Fruit fly (Drosophila melanogaster) whole organism, embryonic: ENCODE data around the gene CG44037.

Source experiments
- Bteb2 ChIP-seq: fragments of 200-800 bp; sonication (Bioruptor generic); optimal IDR thresholded peaks from 2 replicates; lab custom pipeline; 2016; ENCODE audit warnings: missing biosample characterization, missing genetic modification characterization
- CG10267 ChIP-seq: fragments of 200-800 bp; sonication (Bioruptor generic); optimal IDR thresholded peaks from 2 replicates; lab custom pipeline; 2018; ENCODE audit warnings: missing biosample characterization, mild to moderate bottlenecking, missing genetic modification characterization, moderate library complexity
- CG10431 ChIP-seq: fragments of 200-800 bp; sonication (Bioruptor generic); optimal IDR thresholded peaks from 3 replicates; lab custom pipeline; 2018; ENCODE audit warnings: missing biosample characterization, mild to moderate bottlenecking, missing genetic modification characterization
- CG12769 ChIP-seq: fragments of 200-800 bp; sonication (Bioruptor generic); optimal IDR thresholded peaks from 2 replicates; lab custom pipeline; 2019; ENCODE audit warnings: missing biosample characterization, mild to moderate bottlenecking, missing genetic modification characterization, moderate library complexity
- CG12942 ChIP-seq: fragments of 200-800 bp; sonication (Bioruptor generic); optimal IDR thresholded peaks from 3 replicates; lab custom pipeline; 2016; ENCODE audit warnings: missing biosample characterization, missing genetic modification characterization
- CG13296 ChIP-seq: fragments of 200-800 bp; sonication (Bioruptor generic); optimal IDR thresholded peaks from 3 replicates; lab custom pipeline; 2018; ENCODE audit warnings: missing biosample characterization, mild to moderate bottlenecking, missing genetic modification characterization
- CG13894 ChIP-seq: fragments of 200-800 bp; sonication (Bioruptor generic); optimal IDR thresholded peaks from 3 replicates; lab custom pipeline; 2018; ENCODE audit warnings: missing biosample characterization, mild to moderate bottlenecking, missing genetic modification characterization, moderate library complexity
- CG15479 ChIP-seq: fragments of 200-800 bp; sonication (Bioruptor generic); optimal IDR thresholded peaks from 3 replicates; lab custom pipeline; 2019; ENCODE audit warnings: missing biosample characterization, mild to moderate bottlenecking, missing genetic modification characterization, moderate library complexity
- CG15601 ChIP-seq: fragments of 200-800 bp; sonication (Bioruptor generic); optimal IDR thresholded peaks from 3 replicates; lab custom pipeline; 2019; ENCODE audit warnings: missing biosample characterization, mild to moderate bottlenecking, missing genetic modification characterization, moderate library complexity
- CG1603 ChIP-seq: fragments of 200-800 bp; sonication (Bioruptor generic); optimal IDR thresholded peaks from 2 replicates; lab custom pipeline; 2019; ENCODE audit warnings: missing biosample characterization, mild to moderate bottlenecking, missing genetic modification characterization, moderate library complexity
- CG16813 ChIP-seq: fragments of 200-800 bp; sonication (Bioruptor generic); IDR thresholded peaks from 3 replicates; pipeline ENCODE4 v1.3.6; 2022; ENCODE audit warnings: missing biosample characterization, missing genetic modification characterization; ENCODE audit not compliant: partially characterized antibody
- CG32772 ChIP-seq: fragments of 200-800 bp; sonication (Bioruptor generic); IDR thresholded peaks from 2 replicates; pipeline ENCODE4 v1.3.6; 2022; ENCODE audit warnings: missing biosample characterization, missing genetic modification characterization
- CG43689 ChIP-seq: fragments of 200-800 bp; sonication (Bioruptor generic); IDR thresholded peaks from 2 replicates; pipeline ENCODE4 v1.3.6; 2022; ENCODE audit warnings: missing biosample characterization, missing genetic modification characterization
- CG4617 ChIP-seq: fragments of 200-800 bp; sonication (Bioruptor generic); optimal IDR thresholded peaks from 3 replicates; lab custom pipeline; 2016; ENCODE audit warnings: missing biosample characterization, missing genetic modification characterization, borderline replicate concordance
- CG4707 ChIP-seq: fragments of 200-800 bp; sonication (Bioruptor generic); optimal IDR thresholded peaks from 2 replicates; lab custom pipeline; 2018; ENCODE audit warnings: missing biosample characterization, mild to moderate bottlenecking, missing genetic modification characterization, moderate library complexity
- CG4820 ChIP-seq: fragments of 200-800 bp; sonication (Bioruptor generic); optimal IDR thresholded peaks from 3 replicates; lab custom pipeline; 2016; ENCODE audit warnings: missing biosample characterization, missing genetic modification characterization
- CG6689 ChIP-seq: fragments of 200-800 bp; sonication (Bioruptor generic); IDR thresholded peaks from 2 replicates; pipeline ENCODE4 v1.3.6; 2022; ENCODE audit warnings: missing biosample characterization, missing genetic modification characterization
- CG7271 ChIP-seq: fragments of 200-800 bp; sonication (Bioruptor generic); optimal IDR thresholded peaks from 2 replicates; lab custom pipeline; 2018; ENCODE audit warnings: missing biosample characterization, mild to moderate bottlenecking, missing genetic modification characterization, moderate library complexity
- CG8290 ChIP-seq, 3 experiments: fragments of 200-800 bp; sonication (Bioruptor generic); optimal IDR thresholded peaks; 2 replicates each; lab custom pipeline; 2016 to 2019; ENCODE audit warnings: missing biosample characterization in 3 of 3, missing genetic modification characterization in 3 of 3, mild to moderate bottlenecking in 2 of 3, moderate library complexity in 1 of 3
- CG8359 ChIP-seq: fragments of 200-800 bp; sonication (Bioruptor generic); optimal IDR thresholded peaks from 2 replicates; lab custom pipeline; 2017; ENCODE audit warnings: missing biosample characterization, mild to moderate bottlenecking, missing genetic modification characterization, borderline replicate concordance
- CG9932 ChIP-seq: fragments of 200-800 bp; sonication (Bioruptor generic); IDR thresholded peaks from 2 replicates; pipeline ENCODE4 v1.3.6; 2022; ENCODE audit warnings: missing biosample characterization, missing genetic modification characterization
- D ChIP-seq, 2 experiments: fragments of 200-800 bp in 1 of 2; fragments of >200 bp in 1 of 2; sonication (Bioruptor generic) in 1 of 2; optimal IDR thresholded peaks; 2 replicates in 1 of 2; 3 replicates in 1 of 2; lab custom pipeline; 2017; ENCODE audit warnings: mild to moderate bottlenecking in 1 of 2, missing biosample characterization in 1 of 2, missing genetic modification characterization in 1 of 2, missing genetic modification reagents in 1 of 2
- Dll ChIP-seq: fragments of 200-800 bp; sonication (Bioruptor generic); IDR thresholded peaks from 4 replicates; pipeline ENCODE4 v1.3.6; 2022; ENCODE audit warnings: missing biosample characterization, missing genetic modification characterization; ENCODE audit not compliant: partially characterized antibody
- E2f2 ChIP-seq: fragments of 200-800 bp; sonication (Bioruptor generic); IDR thresholded peaks from 2 replicates; pipeline ENCODE4 v1.3.6; 2022; ENCODE audit warnings: missing biosample characterization, missing genetic modification characterization
- GATAe ChIP-seq: fragments of 200-800 bp; sonication (Bioruptor generic); conservative IDR thresholded peaks from 2 replicates; pipeline ENCODE4 v1.3.6; 2022; ENCODE audit warnings: missing biosample characterization, missing genetic modification characterization
- HLH54F ChIP-seq: fragments of 200-800 bp; sonication (Bioruptor generic); optimal IDR thresholded peaks from 3 replicates; lab custom pipeline; 2016; ENCODE audit warnings: missing biosample characterization, missing genetic modification characterization
- Hsf ChIP-seq: fragments of 200-800 bp; sonication (Bioruptor generic); optimal IDR thresholded peaks from 3 replicates; lab custom pipeline; 2016; ENCODE audit warnings: missing biosample characterization, missing genetic modification characterization
- Lhr ChIP-seq: fragments of 200-800 bp; sonication (Bioruptor generic); optimal IDR thresholded peaks from 3 replicates; lab custom pipeline; 2017; ENCODE audit warnings: mild to moderate bottlenecking, missing biosample characterization, missing genetic modification reagents, missing genetic modification characterization
- MESR4 ChIP-seq: fragments of 200-800 bp; sonication (Bioruptor generic); optimal IDR thresholded peaks from 2 replicates; lab custom pipeline; 2018; ENCODE audit warnings: missing biosample characterization, mild to moderate bottlenecking, missing genetic modification characterization, moderate library complexity
- Med ChIP-seq: fragments of 200-800 bp; sonication (Bioruptor generic); peaks from one replicate; lab custom pipeline; 2016; ENCODE audit warnings: missing biosample characterization, missing genetic modification characterization, mild to moderate bottlenecking, inconsistent platforms, moderate library complexity
- Neu2 ChIP-seq: fragments of 200-800 bp; sonication (Bioruptor generic); optimal IDR thresholded peaks from 3 replicates; lab custom pipeline; 2016; ENCODE audit warnings: missing biosample characterization, missing genetic modification characterization, borderline replicate concordance
- NfI ChIP-seq: fragments of 200-800 bp; sonication (Bioruptor generic); optimal IDR thresholded peaks from 3 replicates; lab custom pipeline; 2018; ENCODE audit warnings: missing biosample characterization, mild to moderate bottlenecking, missing genetic modification characterization, moderate library complexity
- Scr ChIP-seq: fragments of 200-800 bp; sonication (Bioruptor generic); IDR thresholded peaks from 2 replicates; pipeline ENCODE4 v1.3.6; 2022; ENCODE audit warnings: missing biosample characterization, missing genetic modification characterization; ENCODE audit not compliant: partially characterized antibody
- ato ChIP-seq: fragments of 200-800 bp; sonication (Bioruptor generic); IDR thresholded peaks from 2 replicates; pipeline ENCODE4 v1.3.6; 2022; ENCODE audit warnings: missing biosample characterization, missing genetic modification characterization; ENCODE audit not compliant: partially characterized antibody
- ci ChIP-seq: fragments of 200-800 bp; sonication (Bioruptor generic); IDR thresholded peaks from 3 replicates; pipeline ENCODE4 v1.3.6; 2022; ENCODE audit warnings: missing biosample characterization, missing genetic modification characterization
- croc ChIP-seq: fragments of 200-800 bp; sonication (Bioruptor generic); conservative IDR thresholded peaks from 3 replicates; pipeline ENCODE4 v1.3.6; 2022; ENCODE audit warnings: missing biosample characterization, missing genetic modification characterization
- exex ChIP-seq: fragments of 200-800 bp; sonication (Bioruptor generic); optimal IDR thresholded peaks from 4 replicates; lab custom pipeline; 2018; ENCODE audit warnings: missing biosample characterization, mild to moderate bottlenecking, missing genetic modification characterization, moderate library complexity
- her ChIP-seq: fragments of 200-800 bp; sonication (Bioruptor generic); optimal IDR thresholded peaks from 2 replicates; lab custom pipeline; 2016; ENCODE audit warnings: missing biosample characterization, missing genetic modification characterization
- insv ChIP-seq, 2 experiments: fragments of 200-800 bp; sonication (Bioruptor generic); optimal IDR thresholded peaks; 3 replicates each; lab custom pipeline; 2016 to 2018; ENCODE audit warnings: missing biosample characterization in 2 of 2, missing genetic modification characterization in 2 of 2
- maf-S ChIP-seq: fragments of 200-800 bp; sonication (Bioruptor generic); optimal IDR thresholded peaks from 2 replicates; lab custom pipeline; 2016; ENCODE audit warnings: missing biosample characterization, missing genetic modification characterization
- mld ChIP-seq: fragments of 200-800 bp; sonication (Bioruptor generic); IDR thresholded peaks from 3 replicates; pipeline ENCODE4 v1.3.6; 2022; ENCODE audit warnings: missing biosample characterization, missing genetic modification characterization; ENCODE audit not compliant: partially characterized antibody
- nerfin-2 ChIP-seq: fragments of 200-800 bp; sonication (Bioruptor generic); IDR thresholded peaks from 2 replicates; pipeline ENCODE4 v1.3.6; 2022; ENCODE audit warnings: missing biosample characterization, missing genetic modification characterization; ENCODE audit not compliant: partially characterized antibody
- org-1 ChIP-seq: fragments of 200-800 bp; sonication (Bioruptor generic); optimal IDR thresholded peaks from 2 replicates; lab custom pipeline; 2017; ENCODE audit warnings: missing biosample characterization, missing genetic modification characterization
- pb ChIP-seq: fragments of 200-800 bp; sonication (Bioruptor generic); optimal IDR thresholded peaks from 3 replicates; lab custom pipeline; 2016; ENCODE audit warnings: missing biosample characterization, missing genetic modification characterization
- pita ChIP-seq: fragments of 200-800 bp; sonication (Bioruptor generic); optimal IDR thresholded peaks from 2 replicates; lab custom pipeline; 2017; ENCODE audit warnings: missing biosample characterization, mild to moderate bottlenecking, missing genetic modification characterization
- run ChIP-seq: fragments of 200-800 bp; sonication (Bioruptor generic); optimal IDR thresholded peaks from 3 replicates; lab custom pipeline; 2018; ENCODE audit warnings: missing biosample characterization, mild to moderate bottlenecking, missing genetic modification characterization
- sens ChIP-seq: fragments of 200-800 bp; sonication (Bioruptor generic); peaks from one replicate; lab custom pipeline; 2016; ENCODE audit warnings: missing biosample characterization, missing genetic modification characterization
- slou ChIP-seq: fragments of 200-800 bp; sonication (Bioruptor generic); optimal IDR thresholded peaks from 3 replicates; lab custom pipeline; 2016; ENCODE audit warnings: missing biosample characterization, missing genetic modification characterization
- ttk ChIP-seq: fragments of 200-800 bp; sonication (Bioruptor generic); IDR thresholded peaks from 2 replicates; pipeline ENCODE4 v2.1.2; 2022; ENCODE audit warnings: missing biosample characterization, missing genetic modification characterization

Gene CG44037

DNA sequence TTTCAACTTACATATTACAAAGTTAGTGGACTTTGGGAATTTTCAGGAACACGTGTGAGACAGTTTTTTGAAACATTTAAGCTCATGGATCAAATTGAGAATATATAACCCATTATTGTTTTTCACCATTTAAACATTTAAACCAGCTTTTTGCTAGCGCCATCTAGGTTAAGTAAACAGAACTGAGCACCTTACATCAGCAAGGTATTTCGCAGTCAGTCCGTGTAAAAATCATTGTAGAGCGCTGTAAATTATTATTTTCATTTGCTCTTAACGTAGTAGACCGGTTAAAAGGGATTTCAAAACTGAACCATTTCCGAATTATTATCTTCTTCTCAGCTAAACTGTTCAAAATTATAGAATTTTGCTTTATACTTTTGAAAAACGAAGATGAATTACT is 36.4 kb upstream of the CG44037 start, which contains the start of gene Rsbp15 (continued):
- TF ChIP-seq mld (GFP tag; lab: Robert Waterston, UW) (no peak), pita (GFP tag; lab: Kevin White, UChicago) (peak; percentile 31), CG32772 (GFP tag; lab: Robert Waterston, UW) (no peak), ato (GFP tag; lab: Robert Waterston, UW) (no peak), CG8290 (GFP tag; optimal IDR thresholded peaks at IDR 0.05; lab: Kevin White, UChicago) (no peak), CG8290 (tag; optimal IDR thresholded peaks at IDR 0.05; lab: Kevin White, UChicago) (no peak), ttk (no peak), run (no peak), slou (GFP tag; lab: Kevin White, UChicago) (no peak), CG10267 (tag; lab: Kevin White, UChicago) (no peak), MESR4 (GFP tag; lab: Kevin White, UChicago) (no peak), E2f2 (GFP tag; lab: Robert Waterston, UW) (peak; percentile 39; the same call in 1 of the 2 replicates), NfI (GFP tag; lab: Kevin White, UChicago) (no peak), CG16813 (peak; percentile 47; the same call in 2 of the 3 replicates), CG6689 (GFP tag; lab: Robert Waterston, UW) (no peak), Scr (no peak), Lhr (GFP tag; lab: Kevin White, UChicago) (no peak), CG8359 (GFP tag; lab: Kevin White, UChicago) (no peak), HLH54F (GFP tag; lab: Kevin White, UChicago) (no peak), org-1 (GFP tag; lab: Kevin White, UChicago) (no peak), CG7271 (tag; lab: Kevin White, UChicago) (no peak), Neu2 (GFP tag; lab: Kevin White, UChicago) (no peak), CG13894 (tag; lab: Kevin White, UChicago) (no peak), Bteb2 (GFP tag; lab: Kevin White, UChicago) (no peak), CG12942 (no peak), CG43689 (GFP tag; lab: Robert Waterston, UW) (no peak), CG4820 (GFP tag; lab: Kevin White, UChicago) (no peak), Hsf (GFP tag; lab: Kevin White, UChicago) (no peak), CG1603 (tag; lab: Kevin White, UChicago) (no peak), insv (GFP tag; optimal IDR thresholded peaks at IDR 0.05; lab: Kevin White, UChicago) (no peak), CG10431 (GFP tag; lab: Kevin White, UChicago) (no peak), CG13296 (GFP tag; lab: Kevin White, UChicago) (no peak), CG4617 (GFP tag; lab: Kevin White, UChicago) (no peak), exex (tag; lab: Kevin White, UChicago) (no peak), CG12769 (tag; lab: Kevin White, UChicago) (no peak), Med (GFP tag; lab: Kevin White, UChicago) (no peak), maf-S (GFP tag; lab: Kevin White, UChicago) (no peak), CG15601 (tag; lab: Kevin White, UChicago) (no peak), her (GFP tag; lab: Kevin White, UChicago) (no peak), croc (GFP tag; lab: Robert Waterston, UW) (no peak), nerfin-2 (GFP tag; lab: Robert Waterston, UW) (no peak), pb (GFP tag; lab: Kevin White, UChicago) (no peak), CG15479 (GFP tag; lab: Kevin White, UChicago) (no peak), ci (GFP tag; lab: Robert Waterston, UW) (0 out of 3 replicates have a peak, but pooled peaks have one; percentile 11), CG4707 (no peak), D (optimal IDR thresholded peaks at IDR 0.05; lab: Kevin White, UChicago) (no peak), D (GFP tag; optimal IDR thresholded peaks at IDR 0.05; lab: Kevin White, UChicago) (no peak), Dll (GFP tag; lab: Robert Waterston, UW) (no peak), CG9932 (GFP tag; lab: Robert Waterston, UW) (peak; percentile 47), sens (no peak), GATAe (GFP tag; lab: Robert Waterston, UW) (no peak)
